Fruit fly (Drosophila melanogaster) whole organism, prepupa: ENCODE results near the gene Srp68.

Experiments used
- Blimp-1 ChIP-seq: fragments of 200-800 bp; sonication (Bioruptor generic); optimal IDR thresholded peaks from 3 replicates; lab custom pipeline; 2017; ENCODE audit warnings: missing biosample characterization, missing genetic modification characterization, mild to moderate bottlenecking, moderate library complexity, missing genetic modification reagents
- CG10669 ChIP-seq: fragments of 200-800 bp; sonication (Bioruptor generic); optimal IDR thresholded peaks from 3 replicates; lab custom pipeline; 2018; ENCODE audit warnings: missing biosample characterization, mild to moderate bottlenecking, missing genetic modification characterization, moderate library complexity
- CG11294 ChIP-seq: fragments of 200-800 bp; sonication (Bioruptor generic); IDR thresholded peaks from 2 replicates; pipeline ENCODE4 v1.3.6; 2022; ENCODE audit warnings: missing biosample characterization, missing genetic modification characterization
- CG15336 ChIP-seq: fragments of 200-800 bp; sonication (Bioruptor generic); IDR thresholded peaks from 2 replicates; pipeline ENCODE4 v1.3.6; 2022; ENCODE audit warnings: missing biosample characterization, missing genetic modification characterization
- CG1621 ChIP-seq: fragments of 200-800 bp; sonication (Bioruptor generic); optimal IDR thresholded peaks from 3 replicates; lab custom pipeline; 2018; ENCODE audit warnings: missing biosample characterization, mild to moderate bottlenecking, missing genetic modification characterization
- CG16779 ChIP-seq: fragments of 200-800 bp; sonication (Bioruptor generic); optimal IDR thresholded peaks from 3 replicates; lab custom pipeline; 2017; ENCODE audit warnings: missing biosample characterization, mild to moderate bottlenecking, missing genetic modification characterization
- CG31627 ChIP-seq: fragments of 200-800 bp; sonication (Bioruptor generic); optimal IDR thresholded peaks from 3 replicates; lab custom pipeline; 2016; ENCODE audit warnings: missing biosample characterization, missing genetic modification characterization
- CG32006 ChIP-seq: fragments of 200-800 bp; sonication (Bioruptor generic); optimal IDR thresholded peaks from 3 replicates; lab custom pipeline; 2017; ENCODE audit warnings: missing biosample characterization, mild to moderate bottlenecking, missing genetic modification characterization
- CG3919 ChIP-seq: fragments of 200-800 bp; sonication (Bioruptor generic); optimal IDR thresholded peaks from 3 replicates; lab custom pipeline; 2016; ENCODE audit warnings: missing biosample characterization, missing genetic modification characterization
- CG4318 ChIP-seq: fragments of 200-800 bp; sonication (Bioruptor generic); optimal IDR thresholded peaks from 3 replicates; lab custom pipeline; 2017; ENCODE audit warnings: missing biosample characterization, mild to moderate bottlenecking, missing genetic modification characterization
- CG6163 ChIP-seq: fragments of 200-800 bp; sonication (Bioruptor generic); IDR thresholded peaks from 3 replicates; pipeline ENCODE4 v1.3.6; 2022; ENCODE audit warnings: missing biosample characterization, missing genetic modification characterization
- CG6276 ChIP-seq: fragments of 200-800 bp; sonication (Bioruptor generic); optimal IDR thresholded peaks from 2 replicates; lab custom pipeline; 2017; ENCODE audit warnings: missing biosample characterization, mild to moderate bottlenecking, missing genetic modification characterization
- CG7368 ChIP-seq: fragments of 200-800 bp; sonication (Bioruptor generic); optimal IDR thresholded peaks from 3 replicates; lab custom pipeline; 2016; ENCODE audit warnings: missing biosample characterization, missing genetic modification characterization
- CG8119 ChIP-seq: fragments of 200-800 bp; sonication (Bioruptor generic); IDR thresholded peaks from 3 replicates; pipeline ENCODE4 v1.3.6; 2022; ENCODE audit warnings: missing biosample characterization, missing genetic modification characterization
- CG8319 ChIP-seq: fragments of 200-800 bp; sonication (Bioruptor generic); optimal IDR thresholded peaks from 3 replicates; lab custom pipeline; 2016; ENCODE audit warnings: missing biosample characterization, missing genetic modification characterization
- Eip75B ChIP-seq: fragments of 200-800 bp; sonication (Bioruptor generic); optimal IDR thresholded peaks from 3 replicates; lab custom pipeline; 2016; ENCODE audit warnings: missing biosample characterization, missing genetic modification characterization
- Eip78C ChIP-seq: fragments of 200-800 bp; sonication (Bioruptor generic); peaks from one replicate; lab custom pipeline; 2016; ENCODE audit warnings: missing biosample characterization, missing genetic modification characterization
- Ets21C ChIP-seq: fragments of 200-800 bp; sonication (Bioruptor generic); optimal IDR thresholded peaks from 3 replicates; lab custom pipeline; 2016; ENCODE audit warnings: missing biosample characterization, missing genetic modification characterization
- Ets96B ChIP-seq: fragments of 200-800 bp; optimal IDR thresholded peaks from 2 replicates; lab custom pipeline; 2019; ENCODE audit warnings: missing biosample characterization, mild to moderate bottlenecking, missing genetic modification characterization, moderate library complexity
- Hr39 ChIP-seq: fragments of 200-800 bp; sonication (Bioruptor generic); optimal IDR thresholded peaks from 2 replicates; lab custom pipeline; 2016; ENCODE audit warnings: missing biosample characterization, missing genetic modification characterization
- Hr4 ChIP-seq: fragments of 200-800 bp; sonication (Bioruptor generic); optimal IDR thresholded peaks from 3 replicates; lab custom pipeline; 2016; ENCODE audit warnings: missing biosample characterization, missing genetic modification characterization
- Lpt ChIP-seq: fragments of 200-800 bp; sonication (Bioruptor generic); optimal IDR thresholded peaks from 3 replicates; lab custom pipeline; 2016; ENCODE audit warnings: missing biosample characterization, missing genetic modification characterization
- OdsH ChIP-seq: fragments of 200-800 bp; sonication (Bioruptor generic); optimal IDR thresholded peaks from 3 replicates; lab custom pipeline; 2016; ENCODE audit warnings: missing biosample characterization, missing genetic modification characterization
- Sox102F ChIP-seq: fragments of 200-800 bp; sonication (Bioruptor generic); optimal IDR thresholded peaks from 2 replicates; lab custom pipeline; 2016; ENCODE audit warnings: missing biosample characterization, mild to moderate bottlenecking, missing genetic modification characterization
- Sox14 ChIP-seq: fragments of 200-800 bp; sonication (Bioruptor generic); optimal IDR thresholded peaks from 3 replicates; lab custom pipeline; 2016; ENCODE audit warnings: missing biosample characterization, missing genetic modification characterization
- achi ChIP-seq: fragments of 200-800 bp; sonication (Bioruptor generic); optimal IDR thresholded peaks from 3 replicates; lab custom pipeline; 2016; ENCODE audit warnings: missing biosample characterization, missing genetic modification characterization
- cyc ChIP-seq: fragments of 200-800 bp; sonication (Bioruptor generic); optimal IDR thresholded peaks from 3 replicates; lab custom pipeline; 2016; ENCODE audit warnings: missing biosample characterization, missing genetic modification characterization
- dac ChIP-seq: fragments of 200-800 bp; sonication (Bioruptor generic); optimal IDR thresholded peaks from 2 replicates; lab custom pipeline; 2017; ENCODE audit warnings: missing biosample characterization, mild to moderate bottlenecking, missing genetic modification characterization
- dsx ChIP-seq: fragments of 200-800 bp; optimal IDR thresholded peaks from 3 replicates; lab custom pipeline; 2019; ENCODE audit warnings: missing biosample characterization, mild to moderate bottlenecking, missing genetic modification characterization, moderate library complexity; ENCODE audit not compliant: poor library complexity, severe bottlenecking
- eg ChIP-seq: fragments of 200-800 bp; sonication (Bioruptor generic); IDR thresholded peaks from 3 replicates; pipeline ENCODE4 v1.3.6; 2022; ENCODE audit warnings: missing biosample characterization, missing genetic modification characterization
- fd85E ChIP-seq: fragments of 200-800 bp; sonication (Bioruptor generic); optimal IDR thresholded peaks from 3 replicates; lab custom pipeline; 2016; ENCODE audit warnings: missing biosample characterization, missing genetic modification characterization
- fkh ChIP-seq: fragments of 200-800 bp; sonication (Bioruptor generic); optimal IDR thresholded peaks from 3 replicates; lab custom pipeline; 2017; ENCODE audit warnings: missing biosample characterization, mild to moderate bottlenecking, missing genetic modification characterization, moderate library complexity
- lz ChIP-seq: fragments of 200-800 bp; sonication (Bioruptor generic); optimal IDR thresholded peaks from 3 replicates; lab custom pipeline; 2016; ENCODE audit warnings: missing biosample characterization, missing genetic modification characterization
- net ChIP-seq: fragments of 200-800 bp; sonication (Bioruptor generic); optimal IDR thresholded peaks from 3 replicates; lab custom pipeline; 2016; ENCODE audit warnings: missing biosample characterization, missing genetic modification characterization
- spab ChIP-seq: fragments of 200-800 bp; sonication (Bioruptor generic); optimal IDR thresholded peaks from 2 replicates; lab custom pipeline; 2017; ENCODE audit warnings: missing biosample characterization, mild to moderate bottlenecking, missing genetic modification characterization, missing genetic modification reagents
- svp ChIP-seq: fragments of 200-800 bp; sonication (Bioruptor generic); peaks from one replicate; lab custom pipeline; 2016; ENCODE audit warnings: missing biosample characterization, missing genetic modification characterization
- topi ChIP-seq: fragments of 200-800 bp; sonication (Bioruptor generic); optimal IDR thresholded peaks from 3 replicates; lab custom pipeline; 2016; ENCODE audit warnings: missing biosample characterization, missing genetic modification characterization
- vri ChIP-seq: fragments of 200-800 bp; sonication (Bioruptor generic); optimal IDR thresholded peaks from 3 replicates; lab custom pipeline; 2016; ENCODE audit warnings: missing biosample characterization, mild to moderate bottlenecking, missing genetic modification characterization

The Srp68 gene

DNA sequence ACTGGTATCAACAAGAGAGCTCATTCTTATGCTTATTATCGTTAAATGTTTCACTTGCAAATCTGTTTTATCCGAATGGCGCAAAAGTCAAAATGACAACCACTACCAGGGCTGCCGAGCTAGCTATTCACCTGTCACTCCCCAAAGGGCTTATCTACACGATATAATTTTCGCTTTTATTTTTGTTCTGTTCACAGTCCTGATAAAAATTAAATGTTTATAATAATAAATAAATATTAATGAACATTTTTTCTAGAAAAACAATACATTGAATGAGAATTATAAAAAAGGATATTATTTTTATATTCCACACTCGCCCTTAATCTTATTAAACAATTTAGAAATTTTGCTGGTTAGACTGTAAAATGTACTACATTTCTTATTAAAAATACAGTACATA lies 34.9 kb downstream of the Srp68 start, which contains the start of gene CG5194:
CG5194 (minus strand) TSS at position 101 of the 400 bp plus-strand sequence.
- TF ChIP-seq topi (GFP tag; lab: Kevin White, UChicago) (no peak), CG4318 (no peak), CG1621 (tag; lab: Kevin White, UChicago) (no peak), Hr4 (no peak), Lpt (GFP tag; lab: Kevin White, UChicago) (no peak), vri (GFP tag; lab: Kevin White, UChicago) (no peak), CG8119 (no peak), Sox14 (GFP tag; lab: Kevin White, UChicago) (no peak), CG16779 (no peak), Ets21C (GFP tag; lab: Kevin White, UChicago) (no peak)

dm6 chr3L:9011485-9012389 lies 36.9 kb downstream of the Srp68 start:
- TF ChIP-seq spab (GFP tag; lab: Kevin White, UChicago) (peak; percentile 22), CG31627 (no peak), cyc (GFP tag; lab: Kevin White, UChicago) (no peak), vri (GFP tag; lab: Kevin White, UChicago) (no peak), CG6163 (peak; percentile 61), CG32006 (GFP tag; lab: Kevin White, UChicago) (no peak), Hr39 (GFP tag; lab: Kevin White, UChicago) (no peak), dac (no peak), net (GFP tag; lab: Kevin White, UChicago) (no peak), achi (GFP tag; lab: Kevin White, UChicago) (no peak), Ets96B (tag; lab: Kevin White, UChicago) (peak; percentile 6), CG8319 (GFP tag; lab: Kevin White, UChicago) (no peak), CG11294 (GFP tag; lab: Robert Waterston, UW) (no peak), eg (GFP tag; lab: Robert Waterston, UW) (no peak), CG10669 (GFP tag; lab: Kevin White, UChicago) (peak; percentile 18), Eip78C (GFP tag; lab: Kevin White, UChicago) (no peak), CG3919 (GFP tag; lab: Kevin White, UChicago) (peak; percentile 21), Blimp-1 (GFP tag; lab: Kevin White, UChicago) (no peak), Sox14 (GFP tag; lab: Kevin White, UChicago) (no peak), CG15336 (GFP tag; lab: Robert Waterston, UW) (no peak), CG7368 (no peak), OdsH (GFP tag; lab: Kevin White, UChicago) (no peak), CG6276 (GFP tag; lab: Kevin White, UChicago) (no peak), svp (GFP tag; lab: Kevin White, UChicago) (peak; percentile 48), topi (GFP tag; lab: Kevin White, UChicago) (no peak), lz (GFP tag; lab: Kevin White, UChicago) (no peak), Sox102F (GFP tag; lab: Kevin White, UChicago) (no peak), fkh (GFP tag; lab: Kevin White, UChicago) (peak; percentile 0), dsx (GFP tag; lab: Kevin White, UChicago) (peak; percentile 12), Eip75B (GFP tag; lab: Kevin White, UChicago) (peak; percentile 16), fd85E (GFP tag; lab: Kevin White, UChicago) (no peak)
